Worm (Caenorhabditis elegans) whole organism, L1 larva: ENCODE data around the gene nep-16.

Experiments
- ceh-90 ChIP-seq: sonication (generic microtip); optimal IDR thresholded peaks from 2 replicates; lab custom pipeline; 2016; ENCODE audit warnings: missing genetic modification characterization, missing compliant biosample characterization
- fkh-4 ChIP-seq: sonication (generic microtip); optimal IDR thresholded peaks from 2 replicates; lab custom pipeline; 2016; ENCODE audit warnings: missing compliant biosample characterization, missing genetic modification characterization, borderline replicate concordance
- lin-13 ChIP-seq: fragments of 150-350 bp; optimal IDR thresholded peaks from 2 replicates; lab custom pipeline; 2014; ENCODE audit warnings: missing biosample characterization, missing genetic modification reagents, missing genetic modification characterization
- lin-14 ChIP-seq: fragments of 200-800 bp; sonication (Bioruptor generic); optimal IDR thresholded peaks from 2 replicates; lab custom pipeline; 2018; ENCODE audit warnings: mild to moderate bottlenecking, missing genetic modification characterization, moderate library complexity, missing compliant biosample characterization
- mdl-1 ChIP-seq, 2 experiments: fragments of 150-350 bp; optimal IDR thresholded peaks; 2 replicates each; lab custom pipeline; 2014 to 2017; ENCODE audit warnings: missing biosample characterization in 2 of 2, missing genetic modification characterization in 2 of 2, inconsistent platforms in 1 of 2
- mef-2 ChIP-seq: fragments of 150-350 bp; optimal IDR thresholded peaks from 2 replicates; lab custom pipeline; 2014; ENCODE audit warnings: missing biosample characterization, missing genetic modification characterization
- snpc-4 ChIP-seq: fragments of 150-350 bp; optimal IDR thresholded peaks from 2 replicates; lab custom pipeline; 2014; ENCODE audit warnings: missing biosample characterization, missing genetic modification characterization
- sptf-1 ChIP-seq: fragments of 150-350 bp; optimal IDR thresholded peaks from 2 replicates; lab custom pipeline; 2014; ENCODE audit warnings: missing biosample characterization, missing genetic modification characterization

- TF ChIP-seq fkh-4 (tag; lab: Kevin White, UChicago), result no peak
- TF ChIP-seq mdl-1 (tag; optimal IDR thresholded peaks at IDR 0.05; lab: Kevin White, UChicago), result no peak
- TF ChIP-seq lin-14, result peak; percentile 4
- TF ChIP-seq snpc-4 (tag; lab: Kevin White, UChicago), result no peak
- no peak for TF ChIP-seq lin-13 (GFP tag; lab: Kevin White, UChicago)
- no peak for TF ChIP-seq sptf-1
- TF ChIP-seq ceh-90 (tag; lab: Kevin White, UChicago), result no peak
- no peak for TF ChIP-seq mef-2
These were observed 36.2 kb downstream of the nep-16 start for ce11 chrIV:7605413-7605812.
